Fruit fly (Drosophila melanogaster) whole organism, embryonic: ENCODE data around the gene 14-3-3epsilon.

Source experiments
- Antp ChIP-seq: fragments of 200-800 bp; sonication (Bioruptor generic); optimal IDR thresholded peaks from 3 replicates; lab custom pipeline; 2016; ENCODE audit warnings: missing biosample characterization, missing genetic modification characterization
- B-H2 ChIP-seq: fragments of 200-800 bp; sonication (Bioruptor generic); optimal IDR thresholded peaks from 2 replicates; lab custom pipeline; 2018; ENCODE audit warnings: missing biosample characterization, mild to moderate bottlenecking, missing genetic modification characterization
- BEAF-32 ChIP-seq: fragments of 200-800 bp; sonication (Bioruptor generic); optimal IDR thresholded peaks from 3 replicates; lab custom pipeline; 2017; ENCODE audit warnings: missing biosample characterization, missing genetic modification characterization, mild to moderate bottlenecking, moderate library complexity, missing genetic modification reagents
- CG10274 ChIP-seq: fragments of 200-800 bp; sonication (Bioruptor generic); optimal IDR thresholded peaks from 3 replicates; lab custom pipeline; 2017; ENCODE audit warnings: missing biosample characterization, mild to moderate bottlenecking, missing genetic modification characterization
- CG10979 ChIP-seq: fragments of 200-800 bp; sonication (Bioruptor generic); optimal IDR thresholded peaks from 2 replicates; lab custom pipeline; 2018; ENCODE audit warnings: missing biosample characterization, mild to moderate bottlenecking, missing genetic modification characterization, moderate library complexity
- CG13296 ChIP-seq: fragments of 200-800 bp; sonication (Bioruptor generic); optimal IDR thresholded peaks from 3 replicates; lab custom pipeline; 2018; ENCODE audit warnings: missing biosample characterization, mild to moderate bottlenecking, missing genetic modification characterization
- CG16863 ChIP-seq: fragments of 200-800 bp; sonication (Bioruptor generic); optimal IDR thresholded peaks from 3 replicates; lab custom pipeline; 2016; ENCODE audit warnings: missing biosample characterization, missing genetic modification characterization
- CG17829 ChIP-seq: fragments of 200-800 bp; optimal IDR thresholded peaks from 2 replicates; lab custom pipeline; 2019; ENCODE audit warnings: missing biosample characterization, mild to moderate bottlenecking, missing genetic modification characterization, moderate library complexity
- CG2116 ChIP-seq: fragments of 200-800 bp; sonication (Bioruptor generic); optimal IDR thresholded peaks from 3 replicates; lab custom pipeline; 2018; ENCODE audit warnings: missing biosample characterization, mild to moderate bottlenecking, missing genetic modification characterization
- CG2202 ChIP-seq: fragments of 200-800 bp; sonication (Bioruptor generic); optimal IDR thresholded peaks from 2 replicates; lab custom pipeline; 2018; ENCODE audit warnings: missing biosample characterization, mild to moderate bottlenecking, missing genetic modification characterization
- CG30020 ChIP-seq: fragments of 200-800 bp; optimal IDR thresholded peaks from 2 replicates; lab custom pipeline; 2019; ENCODE audit warnings: missing biosample characterization, mild to moderate bottlenecking, missing genetic modification characterization, moderate library complexity
- CG32772 ChIP-seq: fragments of 200-800 bp; sonication (Bioruptor generic); IDR thresholded peaks from 2 replicates; pipeline ENCODE4 v1.3.6; 2022; ENCODE audit warnings: missing biosample characterization, missing genetic modification characterization
- CG3995 ChIP-seq: fragments of 200-800 bp; sonication (Bioruptor generic); optimal IDR thresholded peaks from 3 replicates; lab custom pipeline; 2016; ENCODE audit warnings: missing biosample characterization, missing genetic modification characterization
- CG4617 ChIP-seq: fragments of 200-800 bp; sonication (Bioruptor generic); optimal IDR thresholded peaks from 3 replicates; lab custom pipeline; 2016; ENCODE audit warnings: missing biosample characterization, missing genetic modification characterization, borderline replicate concordance
- CG4820 ChIP-seq: fragments of 200-800 bp; sonication (Bioruptor generic); optimal IDR thresholded peaks from 3 replicates; lab custom pipeline; 2016; ENCODE audit warnings: missing biosample characterization, missing genetic modification characterization
- CG5953 ChIP-seq: fragments of 200-800 bp; sonication (Bioruptor generic); IDR thresholded peaks from 2 replicates; pipeline ENCODE4 v1.3.6; 2022; ENCODE audit warnings: missing biosample characterization, missing genetic modification characterization
- CG6272 ChIP-seq: fragments of 200-800 bp; sonication (Bioruptor generic); IDR thresholded peaks from 2 replicates; pipeline ENCODE4 v1.3.6; 2022; ENCODE audit warnings: missing biosample characterization, missing genetic modification characterization
- CrebB ChIP-seq: fragments of 200-800 bp; sonication (Bioruptor generic); optimal IDR thresholded peaks from 3 replicates; lab custom pipeline; 2018; ENCODE audit warnings: missing biosample characterization, mild to moderate bottlenecking, missing genetic modification characterization
- Dek ChIP-seq: fragments of 200-800 bp; sonication (Bioruptor generic); optimal IDR thresholded peaks from 3 replicates; lab custom pipeline; 2019; ENCODE audit warnings: missing biosample characterization, mild to moderate bottlenecking, missing genetic modification characterization, moderate library complexity
- Elba2 ChIP-seq: fragments of 200-800 bp; sonication (Bioruptor generic); optimal IDR thresholded peaks from 3 replicates; lab custom pipeline; 2016; ENCODE audit warnings: missing biosample characterization, missing genetic modification characterization
- Fer1 ChIP-seq: fragments of 200-800 bp; sonication (Bioruptor generic); optimal IDR thresholded peaks from 2 replicates; lab custom pipeline; 2017; ENCODE audit warnings: missing biosample characterization, mild to moderate bottlenecking, missing genetic modification characterization
- Kr ChIP-seq: fragments of 200-800 bp; sonication (Bioruptor generic); optimal IDR thresholded peaks from 2 replicates; lab custom pipeline; 2017; ENCODE audit warnings: missing biosample characterization, mild to moderate bottlenecking, missing genetic modification characterization
- Meics ChIP-seq: fragments of 200-800 bp; sonication (Bioruptor generic); optimal IDR thresholded peaks from 2 replicates; lab custom pipeline; 2017; ENCODE audit warnings: missing biosample characterization, mild to moderate bottlenecking, missing genetic modification characterization
- Nf-YC ChIP-seq: fragments of 200-800 bp; optimal IDR thresholded peaks from 3 replicates; lab custom pipeline; 2019; ENCODE audit warnings: missing biosample characterization, mild to moderate bottlenecking, missing genetic modification characterization, moderate library complexity
- Oaz ChIP-seq: fragments of 200-800 bp; sonication (Bioruptor generic); IDR thresholded peaks from 2 replicates; pipeline ENCODE4 v1.3.6; 2022; ENCODE audit warnings: missing biosample characterization, missing genetic modification characterization
- Oli ChIP-seq: fragments of 200-800 bp; sonication (Bioruptor generic); optimal IDR thresholded peaks from 2 replicates; lab custom pipeline; 2018; ENCODE audit warnings: missing biosample characterization, mild to moderate bottlenecking, missing genetic modification characterization, moderate library complexity
- Spps ChIP-seq: fragments of 200-800 bp; sonication (Bioruptor generic); optimal IDR thresholded peaks from 2 replicates; lab custom pipeline; 2018; ENCODE audit warnings: missing biosample characterization, mild to moderate bottlenecking, missing genetic modification characterization
- Ssrp ChIP-seq: fragments of 200-800 bp; sonication (Bioruptor generic); optimal IDR thresholded peaks from 2 replicates; lab custom pipeline; 2018; ENCODE audit warnings: missing biosample characterization, mild to moderate bottlenecking, missing genetic modification characterization, moderate library complexity
- al ChIP-seq: fragments of 200-800 bp; sonication (Bioruptor generic); IDR thresholded peaks from 2 replicates; pipeline ENCODE4 v1.3.6; 2022; ENCODE audit warnings: missing biosample characterization, missing genetic modification characterization
- ato ChIP-seq: fragments of 200-800 bp; sonication (Bioruptor generic); IDR thresholded peaks from 2 replicates; pipeline ENCODE4 v1.3.6; 2022; ENCODE audit warnings: missing biosample characterization, missing genetic modification characterization; ENCODE audit not compliant: partially characterized antibody
- chn ChIP-seq: fragments of 200-800 bp; sonication (Bioruptor generic); optimal IDR thresholded peaks from 2 replicates; lab custom pipeline; 2016; ENCODE audit warnings: missing biosample characterization, missing genetic modification characterization
- dimm ChIP-seq: fragments of 200-800 bp; sonication (Bioruptor generic); IDR thresholded peaks from 2 replicates; pipeline ENCODE4 v1.3.6; 2022; ENCODE audit warnings: missing biosample characterization, missing genetic modification characterization
- exex ChIP-seq: fragments of 200-800 bp; sonication (Bioruptor generic); optimal IDR thresholded peaks from 4 replicates; lab custom pipeline; 2018; ENCODE audit warnings: missing biosample characterization, mild to moderate bottlenecking, missing genetic modification characterization, moderate library complexity
- fru ChIP-seq: fragments of >200 bp; optimal IDR thresholded peaks from 2 replicates; lab custom pipeline; 2017
- gce ChIP-seq: fragments of 200-800 bp; sonication (Bioruptor generic); IDR thresholded peaks from 3 replicates; pipeline ENCODE4 v1.3.6; 2022; ENCODE audit warnings: missing biosample characterization, missing genetic modification characterization
- gem ChIP-seq: fragments of 200-800 bp; sonication (Bioruptor generic); optimal IDR thresholded peaks from 2 replicates; lab custom pipeline; 2019; ENCODE audit warnings: missing biosample characterization, mild to moderate bottlenecking, missing genetic modification characterization, moderate library complexity
- grn ChIP-seq: fragments of 200-800 bp; sonication (Bioruptor generic); optimal IDR thresholded peaks from 3 replicates; lab custom pipeline; 2017; ENCODE audit warnings: missing biosample characterization, missing genetic modification characterization
- gt ChIP-seq: fragments of 200-800 bp; sonication (Bioruptor generic); IDR thresholded peaks from 2 replicates; pipeline ENCODE4 v1.3.6; 2022; ENCODE audit warnings: missing biosample characterization, missing genetic modification characterization
- hb ChIP-seq: fragments of 200-800 bp; sonication (Bioruptor generic); IDR thresholded peaks from 3 replicates; pipeline ENCODE4 v1.3.6; 2022; ENCODE audit warnings: missing biosample characterization, missing genetic modification characterization; ENCODE audit not compliant: partially characterized antibody
- hbn ChIP-seq: fragments of 200-800 bp; sonication (Bioruptor generic); IDR thresholded peaks from 2 replicates; pipeline ENCODE4 v1.3.6; 2022; ENCODE audit warnings: missing biosample characterization, missing genetic modification characterization; ENCODE audit not compliant: partially characterized antibody
- lmd ChIP-seq: fragments of 200-800 bp; sonication (Bioruptor generic); IDR thresholded peaks from 2 replicates; pipeline ENCODE4 v1.3.6; 2022; ENCODE audit warnings: missing biosample characterization, missing genetic modification characterization
- mam ChIP-seq: fragments of 200-800 bp; sonication (Bioruptor generic); optimal IDR thresholded peaks from 3 replicates; lab custom pipeline; 2016; ENCODE audit warnings: missing biosample characterization, missing genetic modification characterization
- nau ChIP-seq: fragments of 200-800 bp; sonication (Bioruptor generic); optimal IDR thresholded peaks from 3 replicates; lab custom pipeline; 2017; ENCODE audit warnings: missing biosample characterization, mild to moderate bottlenecking, missing genetic modification characterization, missing genetic modification reagents
- nmo ChIP-seq: fragments of 200-800 bp; sonication (Bioruptor generic); optimal IDR thresholded peaks from 2 replicates; lab custom pipeline; 2018; ENCODE audit warnings: missing biosample characterization, mild to moderate bottlenecking, missing genetic modification characterization, moderate library complexity
- sc ChIP-seq, 3 experiments: fragments of >200 bp in 2 of 3; fragments of 200-800 bp in 1 of 3; sonication (Bioruptor generic) in 1 of 3; optimal IDR thresholded peaks; 2 replicates in 2 of 3; 3 replicates in 1 of 3; lab custom pipeline; 2017; ENCODE audit warnings: mild to moderate bottlenecking in 1 of 3, missing biosample characterization in 1 of 3, missing genetic modification characterization in 1 of 3, missing genetic modification reagents in 1 of 3
- sim ChIP-seq: fragments of 200-800 bp; sonication (Bioruptor generic); IDR thresholded peaks from 2 replicates; pipeline ENCODE4 v1.3.6; 2022; ENCODE audit warnings: missing biosample characterization, missing genetic modification characterization
- sr ChIP-seq: fragments of 200-800 bp; sonication (Bioruptor generic); IDR thresholded peaks from 3 replicates; pipeline ENCODE4 v1.3.6; 2022; ENCODE audit warnings: missing biosample characterization, missing genetic modification characterization
- zen ChIP-seq: fragments of 200-800 bp; sonication (Bioruptor generic); optimal IDR thresholded peaks from 3 replicates; lab custom pipeline; 2018; ENCODE audit warnings: missing biosample characterization, mild to moderate bottlenecking, missing genetic modification characterization, moderate library complexity

14-3-3epsilon gene

DNA sequence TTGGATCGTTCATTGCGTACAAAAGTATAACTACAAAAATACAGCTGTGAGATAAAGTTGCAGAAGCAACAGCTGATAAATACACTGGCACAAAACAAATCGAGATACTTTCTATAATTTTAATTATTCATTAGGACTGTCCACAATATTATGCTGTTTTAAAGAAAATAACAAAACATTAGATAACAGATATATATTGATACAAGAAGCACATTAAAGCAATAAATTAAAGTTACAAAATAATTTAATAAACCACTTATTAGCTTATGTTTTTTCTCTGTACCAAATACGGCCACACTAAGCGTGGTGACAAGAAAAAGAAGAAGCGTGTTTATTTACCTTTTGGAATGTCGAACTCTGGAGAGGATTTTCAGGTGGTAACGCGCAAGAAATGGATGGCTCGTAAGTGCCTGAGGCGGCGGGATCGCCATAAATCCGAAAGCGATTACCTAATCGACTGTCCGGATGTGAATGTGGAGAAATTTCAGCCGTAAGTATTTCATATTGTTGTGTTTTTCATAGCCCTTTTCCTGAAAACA, 22.1 kb upstream of the 14-3-3epsilon start, which contains the start of the genes CG7988 and CG7183 (continued):
- TF ChIP-seq CrebB (tag; lab: Kevin White, UChicago) (peak; percentile 96), CG3995 (GFP tag; lab: Kevin White, UChicago) (peak; percentile 71), zen (tag; lab: Kevin White, UChicago) (peak; percentile 98), dimm (GFP tag; lab: Robert Waterston, UW) (peak; percentile 96), Nf-YC (tag; lab: Kevin White, UChicago) (peak; percentile 88), exex (tag; lab: Kevin White, UChicago) (peak; percentile 82), chn (GFP tag; lab: Kevin White, UChicago) (peak; percentile 96), hb (GFP tag; lab: Robert Waterston, UW) (no peak), fru (no peak), BEAF-32 (GFP tag; lab: Kevin White, UChicago) (peak; percentile 38), Kr (peak; percentile 41), CG2202 (tag; lab: Kevin White, UChicago) (peak; percentile 96), Meics (peak; percentile 95)

DNA sequence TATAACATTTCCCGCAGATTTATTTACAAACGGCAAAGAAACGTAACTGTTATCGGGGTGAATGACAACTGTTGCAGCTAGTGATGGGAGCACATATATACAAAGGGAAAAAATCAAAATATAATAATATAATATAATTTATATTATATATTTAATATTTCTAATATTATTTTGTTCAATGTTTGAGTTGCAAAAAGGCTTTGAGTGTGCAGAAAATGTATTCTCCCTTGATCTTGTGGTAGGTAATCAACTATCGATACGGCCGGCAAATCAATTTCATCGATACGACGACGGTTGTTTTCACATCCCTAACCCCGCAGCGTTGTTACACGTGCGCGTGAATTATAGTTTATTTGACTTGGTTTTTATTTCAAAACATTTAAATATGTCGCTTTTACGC, 18.9 kb upstream of the 14-3-3epsilon start, which contains the start of the genes mTerf5 and Non3:
mTerf5 (minus strand) TSS at position 249 of the 400 bp plus-strand sequence.
Non3 (plus strand) TSS at position 289 of the 400 bp plus-strand sequence.
- TF ChIP-seq CG4820 (peak; percentile 42), CG16863 (peak; percentile 44), sim (GFP tag; lab: Robert Waterston, UW) (no peak), ato (GFP tag; lab: Robert Waterston, UW) (peak; percentile 45; the same call in 1 of the 2 replicates), B-H2 (GFP tag; lab: Kevin White, UChicago) (peak; percentile 70), sc (optimal IDR thresholded peaks at IDR 0.05; lab: Kevin White, UChicago) (no peak), sc (GFP tag; optimal IDR thresholded peaks at IDR 0.05; lab: Kevin White, UChicago) (peak; percentile 34), Oli (tag; lab: Kevin White, UChicago) (peak; percentile 24), gce (GFP tag; lab: Robert Waterston, UW) (no peak), gt (no peak), mam (GFP tag; lab: Kevin White, UChicago) (peak; percentile 45), CG2116 (GFP tag; lab: Kevin White, UChicago) (peak; percentile 88), CG10274 (GFP tag; lab: Kevin White, UChicago) (no peak), lmd (GFP tag; lab: Robert Waterston, UW) (peak; percentile 37; the same call in 1 of the 2 replicates), Antp (GFP tag; lab: Kevin White, UChicago) (no peak), CG30020 (peak; percentile 57), Ssrp (peak; percentile 33), CG6272 (GFP tag; lab: Robert Waterston, UW) (peak; percentile 62), Spps (tag; lab: Kevin White, UChicago) (peak; percentile 16), CG10979 (tag; lab: Kevin White, UChicago) (peak; percentile 62), CG13296 (GFP tag; lab: Kevin White, UChicago) (peak; percentile 68), CrebB (tag; lab: Kevin White, UChicago) (no peak), CG17829 (tag; lab: Kevin White, UChicago) (peak; percentile 76), CG5953 (no peak), hbn (GFP tag; lab: Robert Waterston, UW) (peak; percentile 83), Fer1 (GFP tag; lab: Kevin White, UChicago) (peak; percentile 64), BEAF-32 (GFP tag; lab: Kevin White, UChicago) (peak; percentile 81), CG32772 (GFP tag; lab: Robert Waterston, UW) (0 out of 2 replicates have a peak, but pooled peaks have one; percentile 15), nau (GFP tag; lab: Kevin White, UChicago) (no peak), grn (no peak), exex (tag; lab: Kevin White, UChicago) (peak; percentile 12), Elba2 (GFP tag; lab: Kevin White, UChicago) (no peak), al (GFP tag; lab: Robert Waterston, UW) (0 out of 2 replicates have a peak, but pooled peaks have one; percentile 22), gem (tag; lab: Kevin White, UChicago) (peak; percentile 80), Dek (tag; lab: Kevin White, UChicago) (peak; percentile 36), nmo (peak; percentile 79), CG4617 (peak; percentile 61), sr (GFP tag; lab: Robert Waterston, UW) (no peak), Oaz (GFP tag; lab: Robert Waterston, UW) (no peak)
